Fruit fly (Drosophila melanogaster) whole organism, embryonic: ENCODE data around the gene sosie.
A peak's percentile ranks its signal among the peaks of the same experiment; 100 is the strongest.

Source experiments
- CG10366 ChIP-seq: fragments of 200-800 bp; sonication (Bioruptor generic); IDR thresholded peaks from 2 replicates; pipeline ENCODE4 v1.3.6; 2022; ENCODE audit warnings: missing biosample characterization, missing genetic modification characterization
- CG12236 ChIP-seq: fragments of 200-800 bp; sonication (Bioruptor generic); optimal IDR thresholded peaks from 2 replicates; lab custom pipeline; 2016; ENCODE audit warnings: missing biosample characterization, missing genetic modification characterization
- CG12391 ChIP-seq: fragments of 200-800 bp; sonication (Bioruptor generic); optimal IDR thresholded peaks from 3 replicates; lab custom pipeline; 2018; ENCODE audit warnings: missing biosample characterization, mild to moderate bottlenecking, missing genetic modification characterization, moderate library complexity
- CG14965 ChIP-seq: fragments of 200-800 bp; sonication (Bioruptor generic); optimal IDR thresholded peaks from 2 replicates; lab custom pipeline; 2016; ENCODE audit warnings: missing biosample characterization, missing genetic modification characterization, borderline replicate concordance
- CG1529 ChIP-seq: fragments of 200-800 bp; sonication (Bioruptor generic); optimal IDR thresholded peaks from 3 replicates; lab custom pipeline; 2018; ENCODE audit warnings: missing biosample characterization, missing genetic modification characterization
- CG17361 ChIP-seq: fragments of 200-800 bp; sonication (Bioruptor generic); IDR thresholded peaks from 3 replicates; pipeline ENCODE4 v1.3.6; 2022; ENCODE audit warnings: missing biosample characterization, missing genetic modification characterization
- CG1832 ChIP-seq: fragments of 200-800 bp; sonication (Bioruptor generic); optimal IDR thresholded peaks from 2 replicates; lab custom pipeline; 2017; ENCODE audit warnings: missing biosample characterization, mild to moderate bottlenecking, missing genetic modification characterization, inconsistent platforms
- CG18476 ChIP-seq: fragments of 200-800 bp; sonication (Bioruptor generic); optimal IDR thresholded peaks from 2 replicates; lab custom pipeline; 2016; ENCODE audit warnings: missing biosample characterization, mild to moderate bottlenecking, missing genetic modification characterization
- CG2120 ChIP-seq: fragments of 200-800 bp; sonication (Bioruptor generic); optimal IDR thresholded peaks from 3 replicates; lab custom pipeline; 2016; ENCODE audit warnings: missing biosample characterization, missing genetic modification characterization
- CG2889 ChIP-seq: fragments of 200-800 bp; sonication (Bioruptor generic); IDR thresholded peaks from 3 replicates; pipeline ENCODE4 v1.3.6; 2022; ENCODE audit warnings: missing biosample characterization, missing genetic modification characterization
- CG32532 ChIP-seq: fragments of 200-800 bp; sonication (Bioruptor generic); IDR thresholded peaks from 2 replicates; pipeline ENCODE4 v1.3.6; 2022; ENCODE audit warnings: missing biosample characterization, missing genetic modification characterization
- CG33557 ChIP-seq: fragments of 200-800 bp; sonication (Bioruptor generic); optimal IDR thresholded peaks from 2 replicates; lab custom pipeline; 2019; ENCODE audit warnings: missing biosample characterization, mild to moderate bottlenecking, missing genetic modification characterization, moderate library complexity
- CG3838 ChIP-seq: fragments of 200-800 bp; sonication (Bioruptor generic); optimal IDR thresholded peaks from 3 replicates; lab custom pipeline; 2016; ENCODE audit warnings: missing biosample characterization, missing genetic modification characterization
- CG4730 ChIP-seq: fragments of 200-800 bp; sonication (Bioruptor generic); IDR thresholded peaks from 2 replicates; pipeline ENCODE4 v1.3.6; 2022; ENCODE audit warnings: missing biosample characterization, missing genetic modification characterization
- CG5180 ChIP-seq: fragments of 200-800 bp; sonication (Bioruptor generic); optimal IDR thresholded peaks from 3 replicates; lab custom pipeline; 2017; ENCODE audit warnings: missing biosample characterization, missing genetic modification characterization, mild to moderate bottlenecking, moderate library complexity, missing genetic modification reagents
- CG6813 ChIP-seq: fragments of 200-800 bp; sonication (Bioruptor generic); optimal IDR thresholded peaks from 2 replicates; lab custom pipeline; 2017; ENCODE audit warnings: missing biosample characterization, missing genetic modification characterization, mild to moderate bottlenecking, moderate library complexity, missing genetic modification reagents
- CG9727 ChIP-seq: fragments of 200-800 bp; sonication (Bioruptor generic); optimal IDR thresholded peaks from 3 replicates; lab custom pipeline; 2017; ENCODE audit warnings: missing biosample characterization, mild to moderate bottlenecking, missing genetic modification characterization
- Chrac-16 ChIP-seq: fragments of 200-800 bp; sonication (Bioruptor generic); optimal IDR thresholded peaks from 3 replicates; lab custom pipeline; 2016; ENCODE audit warnings: missing biosample characterization, missing genetic modification characterization
- Dad ChIP-seq: fragments of 200-800 bp; sonication (Bioruptor generic); optimal IDR thresholded peaks from 3 replicates; lab custom pipeline; 2016; ENCODE audit warnings: missing biosample characterization, missing genetic modification characterization
- Dip3 ChIP-seq: fragments of 200-800 bp; sonication (Bioruptor generic); optimal IDR thresholded peaks from 3 replicates; lab custom pipeline; 2016; ENCODE audit warnings: missing biosample characterization, missing genetic modification characterization
- HLHmδ ChIP-seq: fragments of 200-800 bp; sonication (Bioruptor generic); optimal IDR thresholded peaks from 2 replicates; lab custom pipeline; 2018; ENCODE audit warnings: missing biosample characterization, mild to moderate bottlenecking, missing genetic modification characterization, moderate library complexity
- Hey ChIP-seq: fragments of 200-800 bp; sonication (Bioruptor generic); optimal IDR thresholded peaks from 3 replicates; lab custom pipeline; 2018; ENCODE audit warnings: missing biosample characterization, mild to moderate bottlenecking, missing genetic modification characterization
- MTF-1 ChIP-seq: fragments of 200-800 bp; sonication (Bioruptor generic); optimal IDR thresholded peaks from 2 replicates; lab custom pipeline; 2018; ENCODE audit warnings: missing biosample characterization, mild to moderate bottlenecking, missing genetic modification characterization, borderline replicate concordance
- Oaz ChIP-seq: fragments of 200-800 bp; sonication (Bioruptor generic); IDR thresholded peaks from 2 replicates; pipeline ENCODE4 v1.3.6; 2022; ENCODE audit warnings: missing biosample characterization, missing genetic modification characterization
- Rfx ChIP-seq: fragments of 200-800 bp; sonication (Bioruptor generic); IDR thresholded peaks from 2 replicates; pipeline ENCODE4 v1.3.6; 2022; ENCODE audit warnings: missing biosample characterization, missing genetic modification characterization
- Taf1 ChIP-seq: fragments of 200-800 bp; sonication (Bioruptor generic); IDR thresholded peaks from 2 replicates; pipeline ENCODE4 v1.3.6; 2022; ENCODE audit warnings: missing biosample characterization, missing genetic modification characterization
- Usf ChIP-seq: fragments of 200-800 bp; sonication (Bioruptor generic); optimal IDR thresholded peaks from 2 replicates; lab custom pipeline; 2017; ENCODE audit warnings: missing genotype, missing biosample characterization, missing genetic modification characterization
- ac ChIP-seq: fragments of 200-800 bp; sonication (Bioruptor generic); optimal IDR thresholded peaks from 3 replicates; lab custom pipeline; 2017; ENCODE audit warnings: missing biosample characterization, mild to moderate bottlenecking, missing genetic modification characterization
- bcd ChIP-seq: fragments of 200-800 bp; sonication (Bioruptor generic); optimal IDR thresholded peaks from 2 replicates; lab custom pipeline; 2017; ENCODE audit warnings: missing biosample characterization, mild to moderate bottlenecking, missing genetic modification characterization
- dysf ChIP-seq: fragments of 200-800 bp; sonication (Bioruptor generic); IDR thresholded peaks from 3 replicates; pipeline ENCODE4 v1.3.6; 2022; ENCODE audit warnings: missing biosample characterization, missing genetic modification characterization
- fd102C ChIP-seq: fragments of 200-800 bp; sonication (Bioruptor generic); optimal IDR thresholded peaks from 2 replicates; lab custom pipeline; 2018; ENCODE audit warnings: missing biosample characterization, mild to moderate bottlenecking, missing genetic modification characterization, moderate library complexity
- fru ChIP-seq: fragments of >200 bp; optimal IDR thresholded peaks from 2 replicates; lab custom pipeline; 2017
- grau ChIP-seq: fragments of 200-800 bp; optimal IDR thresholded peaks from 3 replicates; lab custom pipeline; 2019; ENCODE audit warnings: missing biosample characterization, mild to moderate bottlenecking, missing genetic modification characterization, moderate library complexity
- hth ChIP-seq: fragments of >200 bp; optimal IDR thresholded peaks from 2 replicates; lab custom pipeline; 2017; ENCODE audit warnings: inconsistent platforms
- ind ChIP-seq: fragments of 200-800 bp; sonication (Bioruptor generic); optimal IDR thresholded peaks from 3 replicates; lab custom pipeline; 2016; ENCODE audit warnings: missing biosample characterization, missing genetic modification characterization
- mirr ChIP-seq: fragments of 200-800 bp; sonication (Bioruptor generic); optimal IDR thresholded peaks from 3 replicates; lab custom pipeline; 2018; ENCODE audit warnings: missing biosample characterization, mild to moderate bottlenecking, missing genetic modification characterization
- nerfin-2 ChIP-seq: fragments of 200-800 bp; sonication (Bioruptor generic); IDR thresholded peaks from 2 replicates; pipeline ENCODE4 v1.3.6; 2022; ENCODE audit warnings: missing biosample characterization, missing genetic modification characterization; ENCODE audit not compliant: partially characterized antibody
- pfk ChIP-seq: fragments of 200-800 bp; sonication (Bioruptor generic); optimal IDR thresholded peaks from 2 replicates; lab custom pipeline; 2018; ENCODE audit warnings: missing biosample characterization, mild to moderate bottlenecking, missing genetic modification characterization, moderate library complexity
- phol ChIP-seq: fragments of 200-800 bp; sonication (Bioruptor generic); optimal IDR thresholded peaks from 3 replicates; lab custom pipeline; 2018; ENCODE audit warnings: missing biosample characterization, mild to moderate bottlenecking, missing genetic modification characterization, moderate library complexity
- rib ChIP-seq: fragments of 200-800 bp; sonication (Bioruptor generic); IDR thresholded peaks from 2 replicates; pipeline ENCODE4 v1.3.6; 2022; ENCODE audit warnings: missing biosample characterization, missing genetic modification characterization
- run ChIP-seq: fragments of 200-800 bp; sonication (Bioruptor generic); optimal IDR thresholded peaks from 3 replicates; lab custom pipeline; 2018; ENCODE audit warnings: missing biosample characterization, mild to moderate bottlenecking, missing genetic modification characterization
- schlank ChIP-seq: fragments of 200-800 bp; sonication (Bioruptor generic); optimal IDR thresholded peaks from 2 replicates; lab custom pipeline; 2018; ENCODE audit warnings: missing biosample characterization, mild to moderate bottlenecking, missing genetic modification characterization
- sens ChIP-seq: fragments of 200-800 bp; sonication (Bioruptor generic); peaks from one replicate; lab custom pipeline; 2016; ENCODE audit warnings: missing biosample characterization, missing genetic modification characterization
- sima ChIP-seq: fragments of 200-800 bp; sonication (Bioruptor generic); optimal IDR thresholded peaks from 2 replicates; lab custom pipeline; 2016; ENCODE audit warnings: missing biosample characterization, missing genetic modification characterization
- sob ChIP-seq: fragments of 200-800 bp; sonication (Bioruptor generic); IDR thresholded peaks from 2 replicates; pipeline ENCODE4 v1.3.6; 2022; ENCODE audit warnings: missing biosample characterization, missing genetic modification characterization
- wor ChIP-seq: fragments of 200-800 bp; sonication (Bioruptor generic); IDR thresholded peaks from 2 replicates; pipeline ENCODE4 v1.3.6; 2022; ENCODE audit warnings: missing biosample characterization, missing genetic modification characterization
- zen ChIP-seq: fragments of 200-800 bp; sonication (Bioruptor generic); optimal IDR thresholded peaks from 3 replicates; lab custom pipeline; 2018; ENCODE audit warnings: missing biosample characterization, mild to moderate bottlenecking, missing genetic modification characterization, moderate library complexity
- zfh1 ChIP-seq: fragments of 200-800 bp; sonication (Bioruptor generic); IDR thresholded peaks from 3 replicates; pipeline ENCODE4 v1.3.6; 2022; ENCODE audit warnings: missing biosample characterization, missing genetic modification characterization

Gene sosie

DNA sequence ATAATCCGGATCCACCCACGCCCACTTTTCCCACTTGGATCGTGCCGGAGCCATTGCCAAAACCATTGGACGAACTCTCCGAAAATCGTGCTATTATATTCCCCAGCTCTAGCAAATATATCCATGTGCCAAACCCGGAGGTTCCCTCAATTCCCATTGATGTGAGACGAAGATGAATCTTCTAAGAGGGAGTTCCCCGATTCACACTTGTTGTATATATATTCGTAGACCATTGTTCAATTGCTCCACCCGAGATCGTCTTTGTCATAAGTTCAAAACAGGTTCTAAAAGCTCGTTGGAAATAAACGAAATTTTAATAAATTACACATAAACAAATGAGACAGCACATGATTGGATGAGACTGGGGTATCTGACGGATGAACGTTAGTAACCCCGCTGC is 30.1 kb downstream of the sosie start:
- TF ChIP-seq CG32532 (GFP tag; lab: Robert Waterston, UW) (no peak), sens (GFP tag; lab: Kevin White, UChicago) (peak; percentile 1), MTF-1 (GFP tag; lab: Kevin White, UChicago) (no peak)
- TF ChIP-seq, all 482 proteins: peak for 1

DNA sequence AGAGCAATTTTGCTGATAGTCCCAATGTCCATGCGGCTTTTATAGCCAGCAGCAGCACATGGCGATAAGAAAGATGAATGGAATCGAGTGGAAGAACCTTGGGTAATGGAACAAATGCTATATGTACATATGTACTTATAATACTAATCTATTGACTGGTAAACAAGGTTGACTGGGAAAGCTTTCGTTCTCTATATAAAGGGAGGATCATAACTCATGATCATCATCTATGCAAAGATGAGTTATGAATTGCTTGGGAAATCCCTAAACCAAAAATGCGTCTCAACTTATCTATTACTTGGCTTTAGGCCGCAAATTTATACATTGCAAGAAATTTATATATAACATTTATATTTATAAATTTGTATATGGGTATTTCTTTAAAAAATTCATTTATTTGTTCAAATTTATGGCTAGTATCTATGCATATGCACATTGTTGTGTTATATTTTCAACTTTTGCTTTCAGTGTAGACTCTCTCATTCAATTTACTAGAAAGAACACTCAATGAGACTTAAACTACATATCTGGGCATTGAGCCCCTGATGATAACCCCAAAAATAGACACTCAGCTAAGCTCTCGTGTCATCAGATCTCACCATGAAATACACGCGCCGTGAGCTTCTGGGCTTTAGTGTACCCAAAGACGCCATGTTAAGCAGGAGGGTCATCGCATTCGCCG is 31.1 kb downstream of the sosie start, which contains the start of the genes Srg1 and Elal:
Gene Srg1, minus strand, starts transcription at position 14 of the 682 bp plus-strand sequence.
Gene Elal, plus strand, starts transcription at position 632 of the 682 bp plus-strand sequence.
- TF ChIP-seq sima (GFP tag; lab: Kevin White, UChicago), result no peak
- no peak for TF ChIP-seq CG6813
- TF ChIP-seq Taf1 (GFP tag; lab: Robert Waterston, UW), result 0 out of 2 replicates have a peak, but pooled peaks have one; percentile 21
- peak; percentile 36 for TF ChIP-seq CG9727
- TF ChIP-seq grau (tag; lab: Kevin White, UChicago), result peak; percentile 59
- TF ChIP-seq CG12236 (GFP tag; lab: Kevin White, UChicago), result no peak
- TF ChIP-seq zfh1 (GFP tag; lab: Robert Waterston, UW), result no peak
- TF ChIP-seq Hey (tag; lab: Kevin White, UChicago), result no peak
- TF ChIP-seq CG4730 (GFP tag; lab: Robert Waterston, UW), result no peak; the same call in 1 of the 2 replicates
- TF ChIP-seq ac (GFP tag; lab: Kevin White, UChicago), result no peak
- TF ChIP-seq CG2120 (GFP tag; lab: Kevin White, UChicago), result peak; percentile 25
- no peak for TF ChIP-seq Dad (GFP tag; lab: Kevin White, UChicago)
- no peak for TF ChIP-seq Dip3
- peak; percentile 53; the same call in 1 of the 2 replicates for TF ChIP-seq CG32532 (GFP tag; lab: Robert Waterston, UW)
- TF ChIP-seq sob (GFP tag; lab: Robert Waterston, UW), result peak; percentile 56; the same call in 1 of the 2 replicates
- TF ChIP-seq Rfx (GFP tag; lab: Robert Waterston, UW), result peak; percentile 44; the same call in 1 of the 2 replicates
- TF ChIP-seq dysf (GFP tag; lab: Robert Waterston, UW), result peak; percentile 41; the same call in 1 of the 3 replicates
- TF ChIP-seq Oaz (GFP tag; lab: Robert Waterston, UW), result no peak
- TF ChIP-seq CG33557 (GFP tag; lab: Kevin White, UChicago), result no peak
- no peak for TF ChIP-seq CG3838 (GFP tag; lab: Kevin White, UChicago)
- no peak for TF ChIP-seq nerfin-2 (GFP tag; lab: Robert Waterston, UW)
- no peak for TF ChIP-seq fru (lab: Kevin White, UChicago)
- TF ChIP-seq Chrac-16, result peak; percentile 4
- peak; percentile 25 for TF ChIP-seq zen
- TF ChIP-seq wor (GFP tag; lab: Robert Waterston, UW), result no peak
- peak; percentile 30 for TF ChIP-seq pfk
- no peak for TF ChIP-seq CG1832 (GFP tag; lab: Kevin White, UChicago)
- TF ChIP-seq phol (tag; lab: Kevin White, UChicago), result peak; percentile 15
- no peak for TF ChIP-seq fd102C (GFP tag; lab: Kevin White, UChicago)
- TF ChIP-seq CG1529 (GFP tag; lab: Kevin White, UChicago), result no peak
- no peak for TF ChIP-seq CG18476 (GFP tag; lab: Kevin White, UChicago)
- no peak for TF ChIP-seq hth (lab: Kevin White, UChicago)
- no peak for TF ChIP-seq CG14965
- no peak for TF ChIP-seq Usf
- no peak for TF ChIP-seq bcd (GFP tag; lab: Kevin White, UChicago)
- peak; percentile 26; the same call in 1 of the 2 replicates for TF ChIP-seq CG10366 (GFP tag; lab: Robert Waterston, UW)
- no peak for TF ChIP-seq run (tag; lab: Kevin White, UChicago)
- no peak for TF ChIP-seq HLHmδ (GFP tag; lab: Kevin White, UChicago)
- TF ChIP-seq schlank (tag; lab: Kevin White, UChicago), result no peak
- TF ChIP-seq CG5180 (GFP tag; lab: Kevin White, UChicago), result no peak
- peak; percentile 12 for TF ChIP-seq ind (GFP tag; lab: Kevin White, UChicago)
- TF ChIP-seq mirr (GFP tag; lab: Kevin White, UChicago), result no peak
- no peak for TF ChIP-seq CG2889 (GFP tag; lab: Robert Waterston, UW)
- no peak for TF ChIP-seq CG17361
- TF ChIP-seq CG12391 (tag; lab: Kevin White, UChicago), result peak; percentile 44
- no peak for TF ChIP-seq rib (GFP tag; lab: Robert Waterston, UW)
